Worm (Caenorhabditis elegans) whole organism, late embryonic: ENCODE measurements around the gene nas-20.

Source experiments
- K02D7.2 ChIP-seq: sonication (generic microtip); optimal IDR thresholded peaks from 2 replicates; lab custom pipeline; 2017; ENCODE audit warnings: mild to moderate bottlenecking, missing genetic modification characterization, missing compliant biosample characterization
- K09A11.1 ChIP-seq: sonication (generic microtip); optimal IDR thresholded peaks from 2 replicates; lab custom pipeline; 2017; ENCODE audit warnings: antibody characterized with exemption, mild to moderate bottlenecking, missing genetic modification characterization, missing compliant biosample characterization; ENCODE audit not compliant: insufficient read depth
- Y22D7AL.16 ChIP-seq: sonication (generic microtip); optimal IDR thresholded peaks from 2 replicates; lab custom pipeline; 2016; ENCODE audit warnings: missing genetic modification characterization, missing compliant biosample characterization
- ahr-1 ChIP-seq: sonication (generic microtip); optimal IDR thresholded peaks from 2 replicates; lab custom pipeline; 2016; ENCODE audit warnings: missing genetic modification characterization, missing compliant biosample characterization
- ceh-18 ChIP-seq: sonication (generic microtip); optimal IDR thresholded peaks from 2 replicates; lab custom pipeline; 2016; ENCODE audit warnings: missing genetic modification characterization, missing compliant biosample characterization
- ceh-22 ChIP-seq: sonication (generic microtip); optimal IDR thresholded peaks from 2 replicates; lab custom pipeline; 2017; ENCODE audit warnings: missing biosample characterization, missing genetic modification characterization
- ceh-31 ChIP-seq: sonication (generic microtip); optimal IDR thresholded peaks from 2 replicates; lab custom pipeline; 2016; ENCODE audit warnings: missing genetic modification characterization, missing compliant biosample characterization
- ceh-45 ChIP-seq: fragments of 200-800 bp; sonication (Bioruptor generic); IDR thresholded peaks from 2 replicates; pipeline ENCODE4 v1.3.6; 2022; ENCODE audit warnings: missing genetic modification reagents, missing genetic modification characterization, missing compliant biosample characterization
- ceh-48 ChIP-seq: sonication (generic microtip); optimal IDR thresholded peaks from 2 replicates; lab custom pipeline; 2016; ENCODE audit warnings: missing genetic modification characterization, inconsistent platforms, missing compliant biosample characterization
- ets-4 ChIP-seq: sonication (generic microtip); optimal IDR thresholded peaks from 2 replicates; lab custom pipeline; 2016; ENCODE audit warnings: missing genetic modification characterization, missing compliant biosample characterization
- eyg-1 ChIP-seq: sonication (generic microtip); optimal IDR thresholded peaks from 2 replicates; lab custom pipeline; 2016; ENCODE audit warnings: missing genotype, missing genetic modification characterization, missing compliant biosample characterization
- fax-1 ChIP-seq: sonication (generic microtip); optimal IDR thresholded peaks from 2 replicates; lab custom pipeline; 2016; ENCODE audit warnings: missing genotype, missing genetic modification characterization, missing compliant biosample characterization
- hlh-13 ChIP-seq: fragments of 200-800 bp; sonication (Bioruptor generic); optimal IDR thresholded peaks from 2 replicates; lab custom pipeline; 2018; ENCODE audit warnings: mild to moderate bottlenecking, missing genetic modification characterization, missing compliant biosample characterization
- hlh-30 ChIP-seq: sonication (generic microtip); optimal IDR thresholded peaks from 2 replicates; lab custom pipeline; 2017; ENCODE audit warnings: antibody characterized with exemption, missing genetic modification characterization, missing compliant biosample characterization; ENCODE audit not compliant: insufficient read depth
- hlh-6 ChIP-seq: sonication (generic microtip); optimal IDR thresholded peaks from 2 replicates; lab custom pipeline; 2016; ENCODE audit warnings: missing genotype, missing genetic modification characterization, missing compliant biosample characterization
- hlh-8 ChIP-seq: sonication (generic microtip); optimal IDR thresholded peaks from 2 replicates; lab custom pipeline; 2016; ENCODE audit warnings: missing genotype, missing genetic modification characterization, missing compliant biosample characterization
- mec-3 ChIP-seq: sonication (generic microtip); optimal IDR thresholded peaks from 2 replicates; lab custom pipeline; 2016; ENCODE audit warnings: borderline replicate concordance, missing genetic modification characterization, missing compliant biosample characterization
- nfya-1 ChIP-seq: sonication (generic microtip); optimal IDR thresholded peaks from 2 replicates; lab custom pipeline; 2017; ENCODE audit warnings: missing genetic modification characterization, mild to moderate bottlenecking, missing compliant biosample characterization, antibody characterized with exemption, moderate library complexity
- nhr-232 ChIP-seq: sonication (generic microtip); optimal IDR thresholded peaks from 2 replicates; lab custom pipeline; 2016; ENCODE audit warnings: missing genetic modification characterization, missing compliant biosample characterization
- pax-1 ChIP-seq: fragments of 150-350 bp; optimal IDR thresholded peaks from 2 replicates; lab custom pipeline; 2014; ENCODE audit warnings: missing biosample characterization, missing genetic modification characterization
- pha-2 ChIP-seq: sonication (generic microtip); optimal IDR thresholded peaks from 2 replicates; lab custom pipeline; 2017; ENCODE audit warnings: mild to moderate bottlenecking, missing genetic modification characterization, missing compliant biosample characterization
- pros-1 ChIP-seq: fragments of 150-350 bp; optimal IDR thresholded peaks from 2 replicates; lab custom pipeline; 2014; ENCODE audit warnings: missing biosample characterization, missing genetic modification reagents, missing genetic modification characterization
- ref-2 ChIP-seq: sonication (generic microtip); optimal IDR thresholded peaks from 2 replicates; lab custom pipeline; 2016; ENCODE audit warnings: missing genetic modification characterization, missing compliant biosample characterization
- rnt-1 ChIP-seq: sonication (generic microtip); optimal IDR thresholded peaks from 2 replicates; lab custom pipeline; 2016; ENCODE audit warnings: missing genetic modification characterization, missing compliant biosample characterization
- sox-4 ChIP-seq: sonication (generic microtip); optimal IDR thresholded peaks from 2 replicates; lab custom pipeline; 2017; ENCODE audit warnings: mild to moderate bottlenecking, missing genetic modification characterization, inconsistent platforms, missing compliant biosample characterization
- tbx-2 ChIP-seq: sonication (generic microtip); optimal IDR thresholded peaks from 2 replicates; lab custom pipeline; 2016; ENCODE audit warnings: missing genetic modification characterization, missing compliant biosample characterization
- ttx-3 ChIP-seq: sonication (generic microtip); optimal IDR thresholded peaks from 2 replicates; lab custom pipeline; 2016; ENCODE audit warnings: missing genetic modification reagents, missing genetic modification characterization, missing compliant biosample characterization
- unc-3 ChIP-seq, 2 experiments: fragments of 200-800 bp in 1 of 2; sonication (Bioruptor generic) in 1 of 2; sonication (generic microtip) in 1 of 2; conservative IDR thresholded peaks in 1 of 2; optimal IDR thresholded peaks in 1 of 2; 2 replicates each; pipeline versions ENCODE4 v1.3.6 to Lab custom; 2016 to 2022; ENCODE audit warnings: missing compliant biosample characterization in 2 of 2, missing genetic modification characterization in 2 of 2, missing genetic modification reagents in 1 of 2
- unc-42 ChIP-seq: sonication (generic microtip); optimal IDR thresholded peaks from 2 replicates; lab custom pipeline; 2016; ENCODE audit warnings: missing genotype, missing genetic modification characterization, missing compliant biosample characterization
- unc-55 ChIP-seq: sonication (generic microtip); optimal IDR thresholded peaks from 2 replicates; lab custom pipeline; 2017; ENCODE audit warnings: missing biosample characterization, missing genetic modification reagents, missing genetic modification characterization
- unc-86 ChIP-seq: sonication (generic microtip); optimal IDR thresholded peaks from 2 replicates; lab custom pipeline; 2016; ENCODE audit warnings: missing genetic modification characterization, missing compliant biosample characterization
- zip-5 ChIP-seq: sonication (generic microtip); optimal IDR thresholded peaks from 2 replicates; lab custom pipeline; 2016; ENCODE audit warnings: missing genetic modification characterization, missing compliant biosample characterization
- ztf-16 ChIP-seq: sonication (generic microtip); optimal IDR thresholded peaks from 2 replicates; lab custom pipeline; 2017; ENCODE audit warnings: missing genetic modification characterization, missing compliant biosample characterization

nas-20 gene

DNA sequence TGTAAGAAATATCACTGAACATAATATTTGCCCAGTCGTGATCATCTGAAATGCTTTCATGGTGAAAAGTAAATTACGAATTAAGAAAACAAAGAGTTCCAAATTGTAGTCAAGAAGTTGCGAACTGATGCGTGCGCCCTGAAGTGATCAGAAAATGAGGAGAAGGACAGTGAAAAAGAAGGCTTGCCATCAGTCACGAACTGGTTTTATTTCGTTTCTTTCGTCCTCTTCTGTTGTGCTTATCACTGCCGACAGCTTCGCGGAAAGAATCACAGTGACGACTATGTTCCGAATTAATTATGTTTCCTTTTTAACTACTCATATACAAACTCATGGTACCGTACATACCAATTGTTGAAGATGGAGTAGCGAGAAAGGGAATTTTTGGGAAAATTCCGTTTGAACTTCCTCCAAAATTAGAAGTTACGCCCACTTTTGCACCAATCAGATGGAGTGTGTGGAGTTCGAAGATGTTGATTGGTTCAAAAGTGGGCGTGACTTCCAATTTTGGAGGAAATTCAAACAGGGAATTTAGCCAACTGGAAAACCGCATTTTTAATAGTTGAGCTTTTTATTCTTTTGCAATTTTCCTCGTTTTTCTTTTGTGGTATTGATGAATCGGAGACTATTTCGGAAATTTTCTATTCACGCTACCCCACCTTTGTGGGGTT is 31.1 kb upstream of the nas-20 start, which contains the start of gene C55A6.12:
Gene C55A6.12, minus strand, starts transcription at position 51 of the 671 bp plus-strand sequence.
- peak; percentile 91 for TF ChIP-seq nfya-1 (tag; lab: Kevin White, UChicago)
- no peak for TF ChIP-seq Y22D7AL.16 (tag; lab: Kevin White, UChicago)
- TF ChIP-seq nhr-232, result no peak
- no peak for TF ChIP-seq zip-5 (tag; lab: Kevin White, UChicago)

DNA sequence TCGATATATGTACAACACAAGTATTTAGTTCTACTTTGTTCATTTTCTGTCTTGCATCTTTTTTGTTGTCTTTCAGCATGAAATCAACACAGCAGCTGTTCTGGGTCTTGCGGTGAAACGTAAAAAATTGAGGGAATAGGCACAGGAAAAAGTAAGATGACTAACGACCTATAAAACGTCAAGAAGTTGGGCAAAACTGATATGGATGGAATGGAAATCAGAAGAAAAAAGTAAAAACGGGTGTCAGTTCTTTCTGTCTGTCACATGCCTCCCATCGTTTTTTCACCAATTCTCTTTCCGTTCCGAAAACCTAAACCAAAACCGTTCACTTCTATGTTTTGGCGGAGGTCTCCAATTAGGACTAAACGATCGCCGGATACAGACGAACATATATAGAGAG is 28.9 kb upstream of the nas-20 start:
- TF ChIP-seq unc-86, result no peak
- no peak for TF ChIP-seq ceh-22
- no peak for TF ChIP-seq ref-2
- TF ChIP-seq ceh-31 (tag; lab: Kevin White, UChicago), result no peak
- TF ChIP-seq K09A11.1 (tag; lab: Kevin White, UChicago), result no peak
- no peak for TF ChIP-seq hlh-6
- TF ChIP-seq unc-55 (GFP tag; lab: Kevin White, UChicago), result no peak
- no peak for TF ChIP-seq ttx-3
- TF ChIP-seq Y22D7AL.16 (tag; lab: Kevin White, UChicago), result no peak
- no peak for TF ChIP-seq pha-2 (tag; lab: Kevin White, UChicago)
- TF ChIP-seq, all 69 proteins: peak for 0

ce11 chrV:11499786-11500185 is 27.7 kb upstream of the nas-20 start:
- no peak for TF ChIP-seq hlh-30 (tag; lab: Kevin White, UChicago)
- TF ChIP-seq ceh-31 (tag; lab: Kevin White, UChicago), result no peak
- no peak for TF ChIP-seq pax-1 (tag; lab: Kevin White, UChicago)
- no peak for TF ChIP-seq ceh-45 (GFP tag; lab: Robert Waterston, UW)
- no peak for TF ChIP-seq K02D7.2 (tag; lab: Kevin White, UChicago)
- TF ChIP-seq ttx-3, result no peak

DNA sequence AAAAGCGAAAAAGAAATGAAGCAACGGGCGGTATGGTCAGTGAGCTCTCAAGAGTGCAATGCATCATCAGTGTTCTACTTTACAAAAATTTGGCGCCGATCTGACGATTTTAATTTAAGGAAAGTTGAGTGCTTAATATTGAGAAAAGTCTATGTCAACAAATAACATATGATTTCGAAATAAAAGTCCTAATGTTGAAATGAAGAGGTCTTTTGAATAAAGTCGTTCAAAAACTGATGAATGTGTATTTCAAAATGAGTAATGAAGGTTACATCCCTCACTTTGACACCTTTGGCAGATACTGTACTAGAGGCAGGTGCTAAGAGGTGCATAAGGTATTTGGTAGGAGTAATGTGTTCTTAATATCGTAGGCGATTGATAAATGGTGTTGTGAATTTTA is 25.4 kb upstream of the nas-20 start:
- TF ChIP-seq hlh-13 (no peak), ets-4 (tag; lab: Kevin White, UChicago) (no peak), rnt-1 (no peak), tbx-2 (tag; lab: Kevin White, UChicago) (no peak), fax-1 (tag; lab: Kevin White, UChicago) (no peak), unc-86 (no peak), ztf-16 (no peak), ceh-48 (tag; lab: Kevin White, UChicago) (no peak), ahr-1 (no peak), sox-4 (tag; lab: Kevin White, UChicago) (no peak)

ce11 chrV:11496283-11496682 is 24.2 kb upstream of the nas-20 start, which contains the start of gene htrl-1:
Gene htrl-1 (minus strand): TSS chrV:11496383.
- TF ChIP-seq unc-55 (GFP tag; lab: Kevin White, UChicago), result no peak
- TF ChIP-seq ref-2, result no peak
- TF ChIP-seq pax-1 (tag; lab: Kevin White, UChicago), result no peak
- no peak for TF ChIP-seq unc-42 (tag; lab: Kevin White, UChicago)
- TF ChIP-seq mec-3 (tag; lab: Kevin White, UChicago), result no peak
- TF ChIP-seq nfya-1 (tag; lab: Kevin White, UChicago), result no peak
- TF ChIP-seq eyg-1 (tag; lab: Kevin White, UChicago), result no peak
- TF ChIP-seq ztf-16, result no peak
- TF ChIP-seq ceh-31 (tag; lab: Kevin White, UChicago), result no peak

DNA sequence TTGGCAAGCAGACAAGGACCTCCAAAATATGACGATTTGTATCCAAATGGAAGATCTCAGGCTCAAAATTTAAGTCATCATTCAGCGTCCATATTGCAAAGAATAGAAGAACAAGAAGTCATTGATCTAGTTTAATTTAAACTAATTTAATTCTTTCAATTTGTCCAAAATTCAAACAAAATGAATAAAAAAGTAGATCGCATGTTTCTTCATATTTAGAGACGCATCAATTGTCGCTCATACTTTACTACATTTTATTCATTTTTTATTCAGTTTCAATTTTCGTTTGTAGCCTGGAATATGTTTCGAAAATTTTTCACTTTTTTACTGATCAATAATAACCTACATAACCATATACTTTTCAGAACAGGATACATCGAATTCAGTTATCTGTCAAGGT is 20.3 kb upstream of the nas-20 start, which contains the start of gene T11F9.21:
Gene T11F9.21, plus strand, starts transcription at position 301 of the 400 bp plus-strand sequence.
- TF ChIP-seq pha-2 (tag; lab: Kevin White, UChicago) (no peak), unc-3 (GFP tag; conservative IDR thresholded peaks at IDR 0.05; lab: Robert Waterston, UW) (no peak), unc-3 (tag; optimal IDR thresholded peaks at IDR 0.05; lab: Kevin White, UChicago) (no peak), K02D7.2 (tag; lab: Kevin White, UChicago) (no peak), hlh-8 (tag; lab: Kevin White, UChicago) (no peak), pros-1 (no peak), ceh-18 (tag; lab: Kevin White, UChicago) (no peak)
- TF ChIP-seq, all 69 proteins: peak for 0
